Worm (Caenorhabditis elegans) whole organism, late embryonic: ENCODE data around the gene R03G8.1.

Experiments
- elt-2 ChIP-seq: sonication (generic microtip); optimal IDR thresholded peaks from 2 replicates; lab custom pipeline; 2016; ENCODE audit warnings: missing genetic modification reagents, missing genetic modification characterization, missing compliant biosample characterization
- pqm-1 ChIP-seq: sonication (generic microtip); optimal IDR thresholded peaks from 2 replicates; lab custom pipeline; 2016; ENCODE audit warnings: missing genetic modification characterization, missing compliant biosample characterization

DNA sequence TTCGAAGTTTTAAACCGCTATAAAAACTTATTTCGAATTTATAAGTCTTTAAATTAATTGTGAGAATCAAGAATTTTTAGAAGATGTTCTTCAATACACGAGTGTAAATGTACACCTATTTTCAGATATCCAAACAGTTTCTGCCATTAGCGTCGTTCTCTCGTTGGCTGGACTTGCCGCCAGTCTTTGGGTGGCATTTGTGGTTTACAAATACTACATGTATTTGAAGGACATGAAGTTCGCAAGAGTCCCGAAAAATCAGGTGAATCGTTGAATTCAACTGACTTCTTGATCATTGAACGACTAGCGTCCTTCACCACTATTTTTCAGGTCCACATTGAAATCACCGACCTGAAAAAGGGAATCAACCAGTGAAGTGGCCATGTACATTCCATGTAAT lies 31.3 kb downstream of the R03G8.1 start:
- TF ChIP-seq elt-2 (tag; lab: Kevin White, UChicago), result no peak
- no peak for TF ChIP-seq pqm-1 (tag; lab: Kevin White, UChicago)
